Fruit fly (Drosophila melanogaster) whole organism, embryonic: ENCODE results near the gene SKIP.

Source experiments
- Awh ChIP-seq: fragments of 200-800 bp; sonication (Bioruptor generic); IDR thresholded peaks from 2 replicates; pipeline ENCODE4, ENCODE4 v1.3.6; 2022; ENCODE audit warnings: missing biosample characterization, missing genetic modification characterization
- CG18476 ChIP-seq: fragments of 200-800 bp; sonication (Bioruptor generic); optimal IDR thresholded peaks from 2 replicates; lab custom pipeline; 2016; ENCODE audit warnings: missing biosample characterization, mild to moderate bottlenecking, missing genetic modification characterization
- Dek ChIP-seq: fragments of 200-800 bp; sonication (Bioruptor generic); optimal IDR thresholded peaks from 3 replicates; lab custom pipeline; 2019; ENCODE audit warnings: missing biosample characterization, mild to moderate bottlenecking, missing genetic modification characterization, moderate library complexity
- Hr39 ChIP-seq: fragments of >200 bp; optimal IDR thresholded peaks from 2 replicates; lab custom pipeline; 2017
- NC2β ChIP-seq: fragments of 200-800 bp; sonication (Bioruptor generic); optimal IDR thresholded peaks from 2 replicates; lab custom pipeline; 2016; ENCODE audit warnings: missing biosample characterization, missing genetic modification characterization
- insv ChIP-seq, 2 experiments: fragments of 200-800 bp; sonication (Bioruptor generic); optimal IDR thresholded peaks; 3 replicates each; lab custom pipeline; 2016 to 2018; ENCODE audit warnings: missing biosample characterization in 2 of 2, missing genetic modification characterization in 2 of 2
- mam ChIP-seq: fragments of 200-800 bp; sonication (Bioruptor generic); optimal IDR thresholded peaks from 3 replicates; lab custom pipeline; 2016; ENCODE audit warnings: missing biosample characterization, missing genetic modification characterization

- TF ChIP-seq NC2β (GFP tag; lab: Kevin White, UChicago) (no peak), Awh (no peak), Dek (no peak), Hr39 (lab: Kevin White, UChicago) (no peak), insv (GFP tag; optimal IDR thresholded peaks at IDR 0.05; lab: Kevin White, UChicago) (no peak), CG18476 (GFP tag; lab: Kevin White, UChicago) (no peak), mam (GFP tag; lab: Kevin White, UChicago) (no peak)
Observed at dm6 chr3R:22123347-22123746, 10.3 kb upstream of the SKIP start.
